Worm (Caenorhabditis elegans) whole organism, L2 larva: ENCODE data around the gene F59A1.15.

Experiments
- F13H6.1 ChIP-seq: sonication (generic microtip); optimal IDR thresholded peaks from 2 replicates; lab custom pipeline; 2016; ENCODE audit warnings: missing genetic modification characterization, missing compliant biosample characterization
- R02D3.7 ChIP-seq: fragments of 150-350 bp; optimal IDR thresholded peaks from 2 replicates; lab custom pipeline; 2014; ENCODE audit warnings: missing biosample characterization, missing genetic modification characterization
- Y55F3AM.14 ChIP-seq: fragments of 200-800 bp; sonication (Bioruptor generic); optimal IDR thresholded peaks from 2 replicates; lab custom pipeline; 2018; ENCODE audit warnings: mild to moderate bottlenecking, missing genetic modification characterization, missing compliant biosample characterization
- ZK546.5 ChIP-seq: sonication (generic microtip); optimal IDR thresholded peaks from 2 replicates; lab custom pipeline; 2017; ENCODE audit warnings: missing biosample characterization, missing genetic modification characterization
- alr-1 ChIP-seq: fragments of 150-350 bp; optimal IDR thresholded peaks from 2 replicates; lab custom pipeline; 2014; ENCODE audit warnings: missing biosample characterization, missing genetic modification characterization
- ama-1 ChIP-seq: fragments of 150-350 bp; optimal IDR thresholded peaks from 2 replicates; lab custom pipeline; 2018; ENCODE audit warnings: inconsistent platforms
- blmp-1 ChIP-seq: sonication (generic microtip); optimal IDR thresholded peaks from 2 replicates; lab custom pipeline; 2017; ENCODE audit warnings: missing genetic modification characterization, mild to moderate bottlenecking, missing compliant biosample characterization, antibody characterized with exemption, moderate library complexity; ENCODE audit not compliant: insufficient read depth
- ceh-16 ChIP-seq: fragments of 150-350 bp; optimal IDR thresholded peaks from 2 replicates; lab custom pipeline; 2014; ENCODE audit warnings: missing biosample characterization, missing genetic modification characterization
- ceh-82 ChIP-seq: fragments of 150-350 bp; optimal IDR thresholded peaks from 2 replicates; lab custom pipeline; 2014; ENCODE audit warnings: missing biosample characterization, missing genetic modification characterization
- crh-2 ChIP-seq: sonication (generic microtip); optimal IDR thresholded peaks from 2 replicates; lab custom pipeline; 2017; ENCODE audit warnings: missing biosample characterization, missing genetic modification characterization
- dmd-4 ChIP-seq: sonication (generic microtip); optimal IDR thresholded peaks from 2 replicates; lab custom pipeline; 2017; ENCODE audit warnings: missing biosample characterization, missing genetic modification characterization
- elt-3 ChIP-seq: sonication (generic microtip); optimal IDR thresholded peaks from 2 replicates; lab custom pipeline; 2017; ENCODE audit warnings: missing biosample characterization, missing genetic modification characterization
- fos-1 ChIP-seq: fragments of 150-350 bp; optimal IDR thresholded peaks from 2 replicates; lab custom pipeline; 2014; ENCODE audit warnings: missing biosample characterization, missing genetic modification characterization
- gmeb-1 ChIP-seq: fragments of 150-350 bp; optimal IDR thresholded peaks from 2 replicates; lab custom pipeline; 2014; ENCODE audit warnings: missing biosample characterization, missing genetic modification characterization
- lin-13 ChIP-seq: fragments of 150-350 bp; optimal IDR thresholded peaks from 2 replicates; lab custom pipeline; 2014; ENCODE audit warnings: missing biosample characterization, missing genetic modification reagents, missing genetic modification characterization
- lin-39 ChIP-seq: fragments of 150-350 bp; optimal IDR thresholded peaks from 2 replicates; lab custom pipeline; 2014; ENCODE audit warnings: missing biosample characterization, missing genetic modification reagents, missing genetic modification characterization
- lsy-2 ChIP-seq, 2 experiments: fragments of 150-350 bp in 1 of 2; sonication (generic microtip) in 1 of 2; optimal IDR thresholded peaks; 2 replicates each; lab custom pipeline; 2014 to 2017; ENCODE audit warnings: missing biosample characterization in 2 of 2, missing genetic modification characterization in 2 of 2
- mab-5 ChIP-seq: fragments of 150-350 bp; optimal IDR thresholded peaks from 2 replicates; lab custom pipeline; 2014; ENCODE audit warnings: missing biosample characterization, missing genetic modification characterization
- mdl-1 ChIP-seq, 2 experiments: fragments of 150-350 bp in 1 of 2; sonication (generic microtip) in 1 of 2; optimal IDR thresholded peaks; 2 replicates each; lab custom pipeline; 2017; ENCODE audit warnings: missing biosample characterization in 2 of 2, missing genetic modification characterization in 2 of 2
- nhr-10 ChIP-seq: sonication (generic microtip); optimal IDR thresholded peaks from 2 replicates; lab custom pipeline; 2017; ENCODE audit warnings: missing biosample characterization, missing genetic modification characterization
- nhr-12 ChIP-seq: fragments of 150-350 bp; optimal IDR thresholded peaks from 2 replicates; lab custom pipeline; 2014; ENCODE audit warnings: missing biosample characterization, missing genetic modification characterization
- nhr-129 ChIP-seq: fragments of 150-350 bp; optimal IDR thresholded peaks from 2 replicates; lab custom pipeline; 2014; ENCODE audit warnings: missing biosample characterization, missing genetic modification characterization
- nhr-237 ChIP-seq: fragments of 150-350 bp; optimal IDR thresholded peaks from 2 replicates; lab custom pipeline; 2014; ENCODE audit warnings: missing biosample characterization, missing genetic modification characterization
- nhr-25 ChIP-seq: fragments of 150-350 bp; sonication (generic microtip); optimal IDR thresholded peaks from 3 replicates; lab custom pipeline; 2014; ENCODE audit warnings: missing biosample characterization, missing genetic modification characterization
- nhr-77 ChIP-seq: fragments of 150-350 bp; optimal IDR thresholded peaks from 2 replicates; lab custom pipeline; 2014; ENCODE audit warnings: missing biosample characterization, missing genetic modification characterization
- peb-1 ChIP-seq: fragments of 150-350 bp; optimal IDR thresholded peaks from 2 replicates; lab custom pipeline; 2014; ENCODE audit warnings: missing biosample characterization, missing genetic modification characterization
- skn-1 ChIP-seq: sonication (generic microtip); optimal IDR thresholded peaks from 2 replicates; lab custom pipeline; 2017; ENCODE audit warnings: missing biosample characterization, missing genetic modification characterization
- snpc-4 ChIP-seq: fragments of 150-350 bp; optimal IDR thresholded peaks from 2 replicates; lab custom pipeline; 2014; ENCODE audit warnings: missing biosample characterization, missing genetic modification characterization
- unc-55 ChIP-seq: fragments of 150-350 bp; sonication (generic microtip); optimal IDR thresholded peaks from 3 replicates; lab custom pipeline; 2014; ENCODE audit warnings: missing biosample characterization, missing genetic modification reagents, missing genetic modification characterization
- unc-62 ChIP-seq: fragments of 150-350 bp; optimal IDR thresholded peaks from 2 replicates; lab custom pipeline; 2014; ENCODE audit warnings: missing biosample characterization, missing genetic modification reagents, missing genetic modification characterization
- zag-1 ChIP-seq: fragments of 150-350 bp; optimal IDR thresholded peaks from 2 replicates; lab custom pipeline; 2014; ENCODE audit warnings: missing biosample characterization, missing genetic modification characterization
- ztf-1 ChIP-seq: fragments of 200-800 bp; sonication (Bioruptor generic); conservative IDR thresholded peaks from 2 replicates; pipeline ENCODE4 v1.3.6; 2022; ENCODE audit warnings: missing genetic modification characterization, missing compliant biosample characterization
- ztf-4 ChIP-seq: fragments of 150-350 bp; optimal IDR thresholded peaks from 2 replicates; lab custom pipeline; 2014; ENCODE audit warnings: missing biosample characterization, missing genetic modification characterization

The F59A1.15 gene

DNA sequence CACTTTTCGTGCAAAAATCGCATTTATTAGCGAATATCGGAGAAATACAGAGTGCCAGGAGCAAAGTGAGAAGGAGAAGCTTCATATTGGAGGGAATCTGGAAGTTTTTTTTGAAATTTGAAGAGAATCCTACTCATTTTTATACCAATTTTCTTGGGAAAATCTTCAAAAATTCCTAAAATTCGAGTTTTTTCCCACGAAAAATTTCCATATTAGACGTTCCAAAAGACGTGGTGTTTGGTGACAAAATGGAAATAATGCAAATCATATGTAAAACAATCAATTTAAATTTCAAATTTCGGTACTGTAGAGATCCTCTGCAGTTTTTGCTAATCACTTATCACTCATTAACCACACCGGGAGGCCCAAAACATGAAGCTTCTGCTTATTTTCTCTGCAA lies 1.2 kb upstream of the F59A1.15 start, which contains the start of the genes F59A1.16 and F59A1.6:
F59A1.16 (minus strand) TSS at position 101 of the 400 bp plus-strand sequence.
F59A1.6 (plus strand) TSS at position 285 of the 400 bp plus-strand sequence.
- TF ChIP-seq R02D3.7 (tag; lab: Kevin White, UChicago) (no peak), crh-2 (tag; lab: Kevin White, UChicago) (no peak), Y55F3AM.14 (no peak), ama-1 (lab: Kevin White, UChicago) (no peak), dmd-4 (no peak), nhr-25 (tag; lab: Kevin White, UChicago) (no peak), fos-1 (tag; lab: Kevin White, UChicago) (no peak), unc-62 (GFP tag; lab: Kevin White, UChicago) (no peak), alr-1 (tag; lab: Kevin White, UChicago) (no peak), mdl-1 (tag; optimal IDR thresholded peaks at IDR 0.05; lab: Kevin White, UChicago) (no peak), lin-39 (no peak), ZK546.5 (tag; lab: Kevin White, UChicago) (no peak), lin-13 (GFP tag; lab: Kevin White, UChicago) (no peak), skn-1 (no peak), ceh-82 (tag; lab: Kevin White, UChicago) (no peak), gmeb-1 (tag; lab: Kevin White, UChicago) (no peak), peb-1 (no peak), nhr-77 (no peak)

DNA sequence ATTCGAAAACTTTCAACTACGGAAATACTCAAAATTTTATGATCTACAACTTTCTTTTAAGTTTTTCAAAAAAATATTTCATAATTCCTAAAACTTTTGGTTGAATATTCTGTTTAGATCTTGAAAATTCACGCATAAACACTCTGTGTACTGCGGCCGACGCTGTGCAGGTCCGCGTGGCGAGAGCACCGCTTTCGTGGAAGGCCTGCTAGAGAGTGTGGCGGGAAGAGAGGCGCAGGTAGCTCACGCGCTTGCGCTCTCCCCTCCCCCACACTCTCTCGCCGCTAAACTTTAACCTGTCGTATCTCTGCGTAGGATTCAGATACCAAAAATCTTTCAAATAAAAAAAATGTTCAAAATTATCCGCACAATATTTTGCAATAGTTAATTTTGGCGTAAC lies 373 bp downstream of the F59A1.15 start:
- TF ChIP-seq ceh-82 (tag; lab: Kevin White, UChicago) (no peak), unc-62 (GFP tag; lab: Kevin White, UChicago) (no peak), blmp-1 (tag; lab: Kevin White, UChicago) (no peak), zag-1 (tag; lab: Kevin White, UChicago) (no peak), nhr-237 (no peak), unc-55 (GFP tag; lab: Kevin White, UChicago) (no peak), lsy-2 (tag; optimal IDR thresholded peaks at IDR 0.05; lab: Kevin White, UChicago) (no peak), mdl-1 (tag; optimal IDR thresholded peaks at IDR 0.05; lab: Kevin White, UChicago) (no peak), alr-1 (tag; lab: Kevin White, UChicago) (no peak), ztf-1 (GFP tag; lab: Robert Waterston, UW) (no peak)

DNA sequence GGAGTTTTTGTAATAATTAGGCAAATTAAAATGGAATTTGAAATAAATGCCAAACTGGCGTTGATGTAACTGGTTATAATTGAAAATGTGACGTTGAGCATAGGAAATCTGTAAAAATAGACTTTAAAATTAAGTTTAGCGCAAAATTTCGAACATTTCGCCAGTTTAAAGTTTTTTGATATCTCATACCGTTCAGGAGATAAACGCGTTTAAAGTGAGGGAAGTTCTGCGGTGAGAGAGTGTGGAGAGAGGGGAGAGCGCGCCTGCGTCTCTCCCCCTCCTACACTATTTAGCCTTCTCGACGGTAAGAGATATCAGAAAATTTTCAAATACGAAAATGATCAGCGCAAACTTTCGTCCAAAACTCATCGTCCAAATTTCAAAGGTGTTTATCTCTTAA lies 7.1 kb downstream of the F59A1.15 start, which contains the start of gene str-92:
str-92 (minus strand) TSS at position 101 of the 400 bp plus-strand sequence.
- TF ChIP-seq ama-1 (lab: Kevin White, UChicago), result no peak
- TF ChIP-seq unc-62 (GFP tag; lab: Kevin White, UChicago), result no peak
- no peak for TF ChIP-seq F13H6.1 (tag; lab: Kevin White, UChicago)
- TF ChIP-seq mab-5 (tag; lab: Kevin White, UChicago), result no peak
- no peak for TF ChIP-seq ceh-82 (tag; lab: Kevin White, UChicago)
- no peak for TF ChIP-seq lin-39
- TF ChIP-seq elt-3 (tag; lab: Kevin White, UChicago), result no peak

DNA sequence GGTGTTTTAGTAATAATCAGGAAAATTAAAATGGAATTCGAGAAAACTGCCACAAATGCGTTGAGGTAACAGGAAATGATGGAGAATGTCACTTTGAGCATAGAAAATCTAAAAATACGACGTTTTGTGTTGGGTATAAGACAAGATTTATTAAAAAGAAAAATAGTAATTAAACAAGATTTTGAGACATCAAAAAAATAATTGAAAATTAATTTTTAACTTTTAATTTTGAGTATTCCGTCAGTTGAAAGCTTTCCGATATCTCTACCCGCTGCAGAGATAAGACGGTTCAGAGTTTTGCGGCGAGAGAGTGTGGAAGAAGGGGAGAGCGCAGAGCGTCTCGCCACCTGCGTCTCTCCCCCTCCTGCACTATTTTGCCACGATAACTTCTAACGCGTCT lies 10.3 kb downstream of the F59A1.15 start, which contains the start of gene str-93:
str-93 (minus strand) TSS at position 101 of the 400 bp plus-strand sequence.
- TF ChIP-seq unc-55 (GFP tag; lab: Kevin White, UChicago), result no peak
- no peak for TF ChIP-seq ceh-82 (tag; lab: Kevin White, UChicago)
- no peak for TF ChIP-seq ztf-4 (tag; lab: Kevin White, UChicago)
- no peak for TF ChIP-seq nhr-237
- TF ChIP-seq ZK546.5 (tag; lab: Kevin White, UChicago), result no peak
- no peak for TF ChIP-seq blmp-1 (tag; lab: Kevin White, UChicago)
- no peak for TF ChIP-seq ceh-16 (tag; lab: Kevin White, UChicago)
- no peak for TF ChIP-seq nhr-129 (tag; lab: Kevin White, UChicago)
- no peak for TF ChIP-seq nhr-12
- TF ChIP-seq mdl-1 (tag; optimal IDR thresholded peaks at IDR 0.05; lab: Kevin White, UChicago), result no peak
- no peak for TF ChIP-seq ztf-1 (GFP tag; lab: Robert Waterston, UW)
- no peak for TF ChIP-seq gmeb-1 (tag; lab: Kevin White, UChicago)
- no peak for TF ChIP-seq snpc-4 (tag; lab: Kevin White, UChicago)
- TF ChIP-seq R02D3.7 (tag; lab: Kevin White, UChicago), result no peak

DNA sequence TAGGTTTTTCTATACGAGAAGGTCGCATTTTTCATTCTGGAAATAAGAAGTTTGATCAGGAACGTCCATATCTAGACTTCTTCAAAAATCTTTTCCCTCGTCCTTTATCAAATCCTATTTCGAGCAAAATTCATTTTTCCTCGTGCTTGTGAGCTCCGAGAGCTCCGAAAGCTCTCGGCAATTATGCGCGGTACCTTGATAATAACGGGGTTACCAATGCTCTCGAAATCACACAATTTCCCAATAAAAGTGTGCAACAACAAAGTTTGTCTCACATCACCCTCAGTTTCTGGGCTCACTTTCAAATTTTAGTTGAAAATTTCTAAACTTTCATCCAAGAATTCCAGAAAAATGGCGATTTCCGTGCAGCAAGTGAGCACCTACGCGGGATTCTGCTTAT lies 15.1 kb downstream of the F59A1.15 start, which contains the start of gene str-89:
str-89 (plus strand) TSS at position 301 of the 400 bp plus-strand sequence.
- TF ChIP-seq nhr-10 (tag; lab: Kevin White, UChicago), result no peak
- no peak for TF ChIP-seq ceh-82 (tag; lab: Kevin White, UChicago)
- TF ChIP-seq blmp-1 (tag; lab: Kevin White, UChicago), result no peak
- no peak for TF ChIP-seq skn-1
- TF ChIP-seq ama-1 (lab: Kevin White, UChicago), result no peak
- no peak for TF ChIP-seq unc-55 (GFP tag; lab: Kevin White, UChicago)
- TF ChIP-seq dmd-4, result no peak
- TF ChIP-seq nhr-25 (tag; lab: Kevin White, UChicago), result no peak
- TF ChIP-seq, all 48 proteins: peak for 0
